Worm (Caenorhabditis elegans) whole organism, late embryonic: ENCODE measurements around the gene syd-1.

Experiments used
- C38D4.7 ChIP-seq: fragments of 200-800 bp; sonication (Bioruptor generic); optimal IDR thresholded peaks from 2 replicates; lab custom pipeline; 2018; ENCODE audit warnings: mild to moderate bottlenecking, missing genetic modification characterization, moderate library complexity, missing compliant biosample characterization
- F13H6.1 ChIP-seq: sonication (generic microtip); optimal IDR thresholded peaks from 2 replicates; lab custom pipeline; 2016; ENCODE audit warnings: missing genetic modification characterization, missing compliant biosample characterization
- K02D7.2 ChIP-seq: sonication (generic microtip); optimal IDR thresholded peaks from 2 replicates; lab custom pipeline; 2017; ENCODE audit warnings: mild to moderate bottlenecking, missing genetic modification characterization, missing compliant biosample characterization
- ama-1 ChIP-seq: fragments of 150-350 bp; optimal IDR thresholded peaks from 2 replicates; lab custom pipeline; 2014
- ceh-14 ChIP-seq: sonication (generic microtip); optimal IDR thresholded peaks from 2 replicates; lab custom pipeline; 2016; ENCODE audit warnings: missing genotype, missing genetic modification characterization, missing compliant biosample characterization
- ceh-18 ChIP-seq: sonication (generic microtip); optimal IDR thresholded peaks from 2 replicates; lab custom pipeline; 2016; ENCODE audit warnings: missing genetic modification characterization, missing compliant biosample characterization
- ceh-19 ChIP-seq: fragments of 200-800 bp; sonication (Bioruptor generic); optimal IDR thresholded peaks from 2 replicates; lab custom pipeline; 2018; ENCODE audit warnings: mild to moderate bottlenecking, missing genetic modification characterization, missing compliant biosample characterization
- ceh-22 ChIP-seq: sonication (generic microtip); optimal IDR thresholded peaks from 2 replicates; lab custom pipeline; 2017; ENCODE audit warnings: missing biosample characterization, missing genetic modification characterization
- ceh-30 ChIP-seq: fragments of 150-350 bp; optimal IDR thresholded peaks from 2 replicates; lab custom pipeline; 2014; ENCODE audit warnings: missing biosample characterization, missing genetic modification characterization
- ceh-31 ChIP-seq: sonication (generic microtip); optimal IDR thresholded peaks from 2 replicates; lab custom pipeline; 2016; ENCODE audit warnings: missing genetic modification characterization, missing compliant biosample characterization
- ceh-9 ChIP-seq: sonication (generic microtip); optimal IDR thresholded peaks from 2 replicates; lab custom pipeline; 2016; ENCODE audit warnings: mild to moderate bottlenecking, missing genetic modification characterization, inconsistent platforms, missing compliant biosample characterization
- elt-2 ChIP-seq: sonication (generic microtip); optimal IDR thresholded peaks from 2 replicates; lab custom pipeline; 2016; ENCODE audit warnings: missing genetic modification reagents, missing genetic modification characterization, missing compliant biosample characterization
- fax-1 ChIP-seq: sonication (generic microtip); optimal IDR thresholded peaks from 2 replicates; lab custom pipeline; 2016; ENCODE audit warnings: missing genotype, missing genetic modification characterization, missing compliant biosample characterization
- fkh-10 ChIP-seq: fragments of 150-350 bp; optimal IDR thresholded peaks from 2 replicates; lab custom pipeline; 2014; ENCODE audit warnings: missing biosample characterization, missing genetic modification reagents, missing genetic modification characterization
- fkh-6 ChIP-seq: sonication (generic microtip); optimal IDR thresholded peaks from 2 replicates; lab custom pipeline; 2016; ENCODE audit warnings: missing genetic modification characterization, missing compliant biosample characterization
- hlh-30 ChIP-seq: sonication (generic microtip); optimal IDR thresholded peaks from 2 replicates; lab custom pipeline; 2017; ENCODE audit warnings: antibody characterized with exemption, missing genetic modification characterization, missing compliant biosample characterization; ENCODE audit not compliant: insufficient read depth
- hlh-8 ChIP-seq: sonication (generic microtip); optimal IDR thresholded peaks from 2 replicates; lab custom pipeline; 2016; ENCODE audit warnings: missing genotype, missing genetic modification characterization, missing compliant biosample characterization
- nfya-1 ChIP-seq: sonication (generic microtip); optimal IDR thresholded peaks from 2 replicates; lab custom pipeline; 2017; ENCODE audit warnings: missing genetic modification characterization, mild to moderate bottlenecking, missing compliant biosample characterization, antibody characterized with exemption, moderate library complexity
- npax-4 ChIP-seq: sonication (generic microtip); optimal IDR thresholded peaks from 2 replicates; lab custom pipeline; 2016; ENCODE audit warnings: missing genetic modification characterization, missing compliant biosample characterization
- pat-9 ChIP-seq: fragments of 200-800 bp; sonication (Bioruptor generic); optimal IDR thresholded peaks from 2 replicates; lab custom pipeline; 2018; ENCODE audit warnings: mild to moderate bottlenecking, missing genetic modification characterization, moderate library complexity, missing compliant biosample characterization
- pax-1 ChIP-seq: fragments of 150-350 bp; optimal IDR thresholded peaks from 2 replicates; lab custom pipeline; 2014; ENCODE audit warnings: missing biosample characterization, missing genetic modification characterization
- pha-4 ChIP-seq: fragments of 150-350 bp; optimal IDR thresholded peaks from 2 replicates; lab custom pipeline; 2018; ENCODE audit warnings: missing biosample characterization, missing genetic modification reagents, missing genetic modification characterization
- pros-1 ChIP-seq: fragments of 150-350 bp; optimal IDR thresholded peaks from 2 replicates; lab custom pipeline; 2014; ENCODE audit warnings: missing biosample characterization, missing genetic modification reagents, missing genetic modification characterization
- ref-2 ChIP-seq: sonication (generic microtip); optimal IDR thresholded peaks from 2 replicates; lab custom pipeline; 2016; ENCODE audit warnings: missing genetic modification characterization, missing compliant biosample characterization
- rnt-1 ChIP-seq: sonication (generic microtip); optimal IDR thresholded peaks from 2 replicates; lab custom pipeline; 2016; ENCODE audit warnings: missing genetic modification characterization, missing compliant biosample characterization
- sdc-2 ChIP-seq: sonication (generic microtip); optimal IDR thresholded peaks from 2 replicates; lab custom pipeline; 2016; ENCODE audit warnings: missing genotype, missing genetic modification characterization, missing compliant biosample characterization
- sox-4 ChIP-seq: sonication (generic microtip); optimal IDR thresholded peaks from 2 replicates; lab custom pipeline; 2017; ENCODE audit warnings: mild to moderate bottlenecking, missing genetic modification characterization, inconsistent platforms, missing compliant biosample characterization
- syd-9 ChIP-seq: sonication (generic microtip); optimal IDR thresholded peaks from 2 replicates; lab custom pipeline; 2016; ENCODE audit warnings: mild to moderate bottlenecking, missing genetic modification characterization, moderate library complexity, missing compliant biosample characterization
- tbx-2 ChIP-seq: sonication (generic microtip); optimal IDR thresholded peaks from 2 replicates; lab custom pipeline; 2016; ENCODE audit warnings: missing genetic modification characterization, missing compliant biosample characterization
- tbx-7 ChIP-seq: sonication (generic microtip); optimal IDR thresholded peaks from 2 replicates; lab custom pipeline; 2016; ENCODE audit warnings: missing genotype, missing genetic modification characterization, missing compliant biosample characterization
- unc-42 ChIP-seq: sonication (generic microtip); optimal IDR thresholded peaks from 2 replicates; lab custom pipeline; 2016; ENCODE audit warnings: missing genotype, missing genetic modification characterization, missing compliant biosample characterization
- unc-86 ChIP-seq: sonication (generic microtip); optimal IDR thresholded peaks from 2 replicates; lab custom pipeline; 2016; ENCODE audit warnings: missing genetic modification characterization, missing compliant biosample characterization
- ztf-16 ChIP-seq: sonication (generic microtip); optimal IDR thresholded peaks from 2 replicates; lab custom pipeline; 2017; ENCODE audit warnings: missing genetic modification characterization, missing compliant biosample characterization

syd-1 gene

ce11 chrII:7616141-7616540, 21.4 kb upstream of the syd-1 start, which contains the start of gene cdc-42:
TSS of gene cdc-42 (plus strand) at chrII:7616452.
- TF ChIP-seq unc-86 (tag; lab: Kevin White, UChicago) = no peak
- no peak for TF ChIP-seq nfya-1 (tag; lab: Kevin White, UChicago)
- TF ChIP-seq, all 69 proteins: peak for 0

- TF ChIP-seq ceh-31 (tag; lab: Kevin White, UChicago) (peak; percentile 6), hlh-8 (tag; lab: Kevin White, UChicago) (no peak), unc-42 (peak; percentile 56), ref-2 (tag; lab: Kevin White, UChicago) (peak; percentile 30), nfya-1 (tag; lab: Kevin White, UChicago) (peak; percentile 5)
- TF ChIP-seq, all 69 proteins: peak for 4
These were observed 20.7 kb upstream of the syd-1 start for ce11 chrII:7615318-7615891.

DNA sequence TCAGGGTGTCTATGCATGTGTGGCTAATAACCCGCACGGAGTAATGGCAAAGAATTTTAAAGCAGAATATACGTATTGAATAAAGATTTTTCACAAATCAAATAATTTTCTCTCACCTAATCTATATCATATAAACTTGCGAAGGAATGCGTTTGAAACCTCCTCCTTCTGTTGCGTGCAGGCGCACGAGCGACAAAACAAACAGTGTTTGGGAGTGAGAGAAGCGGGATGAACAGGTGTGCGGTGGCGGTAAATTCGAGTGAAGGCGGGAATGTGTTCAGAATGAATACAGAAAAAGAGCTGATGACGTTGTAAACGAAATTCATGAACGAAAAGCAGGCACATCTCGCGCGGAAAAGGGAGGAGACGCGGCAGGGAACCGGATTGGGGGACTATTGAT, 19.6 kb upstream of the syd-1 start:
- TF ChIP-seq ceh-18 (tag; lab: Kevin White, UChicago) (peak; percentile 2), pax-1 (tag; lab: Kevin White, UChicago) (no peak)
- TF ChIP-seq, all 69 proteins: peak for 1

ce11 chrII:7613241-7613782, 18.6 kb upstream of the syd-1 start, which contains the start of the genes oig-4 and R07G3.7:
TSS of gene oig-4 (plus strand) at chrII:7613541.
TSS of gene R07G3.7 (minus strand) at chrII:7613732.
- no peak for TF ChIP-seq pros-1 (tag; lab: Kevin White, UChicago)
- TF ChIP-seq sdc-2 (tag; lab: Kevin White, UChicago) = no peak
- no peak for TF ChIP-seq ceh-14 (tag; lab: Kevin White, UChicago)
- no peak for TF ChIP-seq rnt-1 (tag; lab: Kevin White, UChicago)
- TF ChIP-seq C38D4.7 (GFP tag; lab: Kevin White, UChicago) = no peak
- TF ChIP-seq fax-1 = no peak
- TF ChIP-seq tbx-2 (tag; lab: Kevin White, UChicago) = no peak

ce11 chrII:7607953-7608352, 13.2 kb upstream of the syd-1 start, which contains the start of gene lips-17:
TSS of gene lips-17 (plus strand) at chrII:7608253.
- no peak for TF ChIP-seq K02D7.2 (tag; lab: Kevin White, UChicago)
- TF ChIP-seq syd-9 (tag; lab: Kevin White, UChicago) = no peak
- no peak for TF ChIP-seq hlh-30 (tag; lab: Kevin White, UChicago)
- no peak for TF ChIP-seq F13H6.1 (tag; lab: Kevin White, UChicago)

ce11 chrII:7605306-7605705, 10.6 kb upstream of the syd-1 start, which contains the start of gene osm-8:
TSS of gene osm-8 (minus strand) at chrII:7605406.
- no peak for TF ChIP-seq ama-1
- no peak for TF ChIP-seq ceh-19 (GFP tag; lab: Kevin White, UChicago)
- TF ChIP-seq hlh-8 (tag; lab: Kevin White, UChicago) = no peak
- no peak for TF ChIP-seq ceh-22 (tag; lab: Kevin White, UChicago)
- no peak for TF ChIP-seq ztf-16
- TF ChIP-seq pros-1 (tag; lab: Kevin White, UChicago) = no peak
- TF ChIP-seq ceh-31 (tag; lab: Kevin White, UChicago) = no peak
- no peak for TF ChIP-seq ceh-9
- TF ChIP-seq pha-4 = no peak
- no peak for TF ChIP-seq fkh-10 (GFP tag; lab: Kevin White, UChicago)
- TF ChIP-seq fkh-6 (tag; lab: Kevin White, UChicago) = no peak
- TF ChIP-seq sox-4 (tag; lab: Kevin White, UChicago) = no peak
- no peak for TF ChIP-seq elt-2 (tag; lab: Kevin White, UChicago)
- no peak for TF ChIP-seq npax-4
- TF ChIP-seq pat-9 (tag; lab: Kevin White, UChicago) = no peak
- TF ChIP-seq ceh-30 (tag; lab: Kevin White, UChicago) = no peak
- no peak for TF ChIP-seq tbx-7 (tag; lab: Kevin White, UChicago)
